Fruit fly (Drosophila melanogaster): Measurements from ENCODE around the gene CG5412.

DNA sequence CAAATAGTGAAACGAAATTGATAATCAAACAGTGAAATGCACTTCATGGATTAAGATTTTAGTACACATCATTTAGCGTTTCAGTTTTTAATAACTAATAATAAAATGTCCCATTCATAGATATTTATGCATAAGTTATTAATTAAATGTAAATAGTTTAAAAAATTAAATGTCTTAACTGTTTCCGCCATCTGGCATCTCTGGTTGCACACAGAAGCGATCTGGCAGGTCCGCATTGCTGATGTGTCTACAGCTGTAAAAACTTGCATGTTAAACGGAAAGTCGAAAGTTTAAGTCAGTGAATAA, 11.6 kb downstream of the CG5412 start, which contains the start of gene Srp72:
- TF ChIP-seq CTCF (optimal IDR thresholded peaks at IDR 0.05) (no peak), CG8478 (optimal IDR thresholded peaks at IDR 0.05) (no peak)

Measured in S2 (cell line).